Worm (Caenorhabditis elegans): Measurements from ENCODE around the gene irld-64.

The irld-64 gene

DNA sequence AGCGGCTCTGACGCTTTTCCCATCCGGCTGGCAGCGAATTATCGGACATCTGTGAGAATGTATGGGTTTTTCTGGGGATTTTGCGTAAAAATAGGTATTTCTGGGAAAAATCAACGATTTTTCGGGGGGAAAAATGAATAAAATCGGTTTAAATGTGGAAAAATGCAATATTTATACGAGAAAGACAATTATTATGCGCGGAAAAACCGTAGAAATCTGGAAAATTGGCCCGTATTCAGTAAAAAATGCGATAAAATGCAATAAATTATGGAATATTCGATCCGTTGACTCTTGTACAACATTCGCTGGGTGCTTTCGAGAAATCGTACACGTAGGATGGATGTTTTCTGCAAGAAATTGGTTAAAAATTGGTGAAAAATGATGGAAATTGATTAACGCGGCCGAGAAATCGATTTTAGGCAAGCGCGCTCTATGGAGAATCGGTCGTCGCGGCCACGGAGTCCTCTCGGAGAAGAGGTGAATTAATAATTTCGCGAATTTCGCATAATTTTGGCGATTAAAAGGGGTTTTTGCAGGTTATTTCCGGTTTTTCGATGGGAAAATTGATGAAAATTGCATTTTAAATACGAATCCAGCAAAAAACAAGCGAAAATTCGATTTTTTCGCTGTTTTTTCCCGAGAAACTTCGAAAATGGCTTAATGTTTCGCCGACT, 41.3 kb downstream of the irld-64 start, which contains the start of gene pinn-1 (continued):
- TF ChIP-seq hmg-20 (GFP tag; IDR thresholded peaks at IDR 0.05) (no peak), pbrm-1 (GFP tag; IDR thresholded peaks at IDR 0.05) (peak; percentile 92), lin-35 (GFP tag; optimal IDR thresholded peaks at IDR 0.05) (peak in 1 of 3 experiments; percentile 69), dox-1 (GFP tag; IDR thresholded peaks at IDR 0.05) (peak; percentile 94), ekl-4 (GFP tag; IDR thresholded peaks at IDR 0.05) (peak; percentile 68), nhr-27 (tag; optimal IDR thresholded peaks at IDR 0.05) (no peak), nhr-179 (tag; optimal IDR thresholded peaks at IDR 0.05) (no peak), lsy-27 (tag; optimal IDR thresholded peaks at IDR 0.05; ENCODE audit: borderline replicate concordance, insufficient read depth) (no peak), ztf-26 (tag; optimal IDR thresholded peaks at IDR 0.05) (peak; percentile 69), die-1 (tag; optimal IDR thresholded peaks at IDR 0.05) (no peak), Y95B8A.8 (GFP tag; IDR thresholded peaks at IDR 0.05) (peak; percentile 77), nhr-80 (tag; optimal IDR thresholded peaks at IDR 0.05) (peak; percentile 4), somi-1 (GFP tag; optimal IDR thresholded peaks at IDR 0.05) (no peak), D2030.7 (GFP tag; IDR thresholded peaks at IDR 0.05) (peak; percentile 90), lin-26 (GFP tag; IDR thresholded peaks at IDR 0.05) (peak; percentile 66), him-1 (tag; optimal IDR thresholded peaks at IDR 0.05) (peak; percentile 76), F52B5.7 (tag; optimal IDR thresholded peaks at IDR 0.05) (peak; percentile 72), athp-1 (tag; optimal IDR thresholded peaks at IDR 0.05) (peak; percentile 95), T07F8.4 (tag; optimal IDR thresholded peaks at IDR 0.05) (no peak), nhr-90 (tag; optimal IDR thresholded peaks at IDR 0.05) (no peak), F33H1.4 (GFP tag; IDR thresholded peaks at IDR 0.05) (peak; percentile 69), lsl-1 (GFP tag; optimal IDR thresholded peaks at IDR 0.05) (peak; percentile 73), chd-7 (tag; optimal IDR thresholded peaks at IDR 0.05) (peak; percentile 86), ztf-6 (GFP tag; IDR thresholded peaks at IDR 0.05) (0 out of 2 replicates have a peak, but pooled peaks have one; percentile 44), nfya-1 (tag; optimal IDR thresholded peaks at IDR 0.05; ENCODE audit: borderline replicate concordance, insufficient read depth) (no peak), tbp1 (GFP tag; optimal IDR thresholded peaks at IDR 0.05) (peak; percentile 66), let-526 (GFP tag; IDR thresholded peaks at IDR 0.05) (peak; percentile 91), B0035.1 (tag; optimal IDR thresholded peaks at IDR 0.05) (no peak), tbx-9 (tag; optimal IDR thresholded peaks at IDR 0.05; ENCODE audit: borderline replicate concordance) (no peak), ztf-3 (GFP tag; optimal IDR thresholded peaks at IDR 0.05) (no peak), mxl-1 (tag; optimal IDR thresholded peaks at IDR 0.05) (no peak), rcor-1 (GFP tag; IDR thresholded peaks at IDR 0.05) (peak; percentile 91), snpc-1.1 (tag; optimal IDR thresholded peaks at IDR 0.05; ENCODE audit: insufficient read depth) (peak; percentile 17), F55B11.4 (tag; optimal IDR thresholded peaks at IDR 0.05; ENCODE audit: borderline replicate concordance, insufficient read depth) (no peak), snpc-4 (GFP tag; optimal IDR thresholded peaks at IDR 0.05) (no peak), snpc-4 (tag; optimal IDR thresholded peaks at IDR 0.05) (peak; percentile 29 to 76 (median 45)), ceh-27 (GFP tag; optimal IDR thresholded peaks at IDR 0.05) (peak; percentile 96), Y53G8AR.9 (GFP tag; conservative IDR thresholded peaks at IDR 0.05) (peak; percentile 87), Y53F4B.3 (GFP tag; IDR thresholded peaks at IDR 0.05) (peak; percentile 10; the same call in 1 of the 2 replicates), nfyb-1 (GFP tag; IDR thresholded peaks at IDR 0.05) (peak; percentile 92), lin-40 (tag; optimal IDR thresholded peaks at IDR 0.05) (peak; percentile 82), akir-1 (GFP tag; optimal IDR thresholded peaks at IDR 0.05) (no peak), egl-44 (GFP tag; IDR thresholded peaks at IDR 0.05) (peak; percentile 68; the same call in 1 of the 2 replicates), B0261.1 (tag; optimal IDR thresholded peaks at IDR 0.05) (peak; percentile 21), bed-1 (GFP tag; IDR thresholded peaks at IDR 0.05) (no peak), F39B2.1 (GFP tag; IDR thresholded peaks at IDR 0.05) (no peak), madf-8 (GFP tag; conservative IDR thresholded peaks at IDR 0.05) (peak; percentile 65)
